Worm (Caenorhabditis elegans) whole organism, L4 larva: Measurements from ENCODE around the gene T24D5.4.
A peak's percentile ranks its signal among the peaks of the same experiment; 100 is the strongest.

Experiments
- php-3 ChIP-seq: fragments of 200-800 bp; sonication (Bioruptor generic); IDR thresholded peaks from 2 replicates; pipeline ENCODE4 v1.3.6; 2022; ENCODE audit warnings: missing genetic modification reagents, missing genetic modification characterization, missing compliant biosample characterization
- unc-62 ChIP-seq, 3 experiments: fragments of 150-350 bp in 1 of 3; sonication (generic microtip); optimal IDR thresholded peaks in 2 of 3; peaks in 1 of 3; 1 replicate in 1 of 3; 2 replicates in 2 of 3; lab custom pipeline; 2014 to 2017; ENCODE audit warnings: missing biosample characterization in 3 of 3, missing genetic modification characterization in 3 of 3, missing genetic modification reagents in 3 of 3, missing genotype in 1 of 3
- vab-7 ChIP-seq: fragments of 200-800 bp; sonication (Bioruptor generic); IDR thresholded peaks from 2 replicates; pipeline ENCODE4 v1.3.6; 2022; ENCODE audit warnings: missing genetic modification reagents, missing genetic modification characterization, missing compliant biosample characterization

The T24D5.4 gene

DNA sequence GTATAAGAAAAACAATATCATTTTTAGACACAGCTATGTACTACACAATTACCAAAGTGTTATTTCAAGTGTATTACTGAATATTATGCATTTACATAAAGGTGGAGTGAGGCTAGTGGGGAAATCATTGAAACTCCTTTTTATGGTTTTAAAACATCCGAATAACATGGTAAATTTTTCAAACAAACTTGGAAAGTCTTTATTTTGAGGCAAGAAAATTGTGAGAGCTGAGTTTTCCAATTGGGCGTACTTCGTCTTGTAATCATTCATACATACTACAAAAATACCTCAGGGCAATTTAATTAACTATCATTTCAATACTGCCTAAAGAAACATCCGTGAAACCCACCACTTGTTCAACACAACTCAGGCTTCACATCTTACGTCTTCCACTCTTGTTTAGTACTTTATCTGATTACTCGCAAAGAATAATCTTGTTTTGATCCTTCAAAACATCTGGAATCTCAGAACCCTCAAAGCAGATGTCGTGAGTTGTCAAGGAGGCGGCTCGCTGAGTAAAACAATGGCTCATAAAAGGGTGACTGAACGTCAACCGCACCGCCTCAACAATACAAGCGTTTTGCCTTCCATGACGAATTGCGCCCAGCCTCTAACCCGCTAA is 49.7 kb downstream of the T24D5.4 start, which contains the start of gene zmp-5:
Gene zmp-5 (plus strand): TSS at position 572 of the 622 bp plus-strand sequence.
- TF ChIP-seq unc-62 (GFP tag; optimal IDR thresholded peaks at IDR 0.05 in 1 of 2; lab: Kevin White, UChicago) (peak in 1 of 2 experiments; percentile 98), unc-62 (tag; optimal IDR thresholded peaks at IDR 0.05; lab: Kevin White, UChicago) (no peak), vab-7 (GFP tag; lab: Robert Waterston, UW) (no peak), php-3 (GFP tag; lab: Robert Waterston, UW) (no peak)
